Fruit fly (Drosophila melanogaster) whole organism, embryonic: ENCODE data around the gene GNBP2.

ENCODE experiments used
- Bteb2 ChIP-seq: fragments of 200-800 bp; sonication (Bioruptor generic); optimal IDR thresholded peaks from 2 replicates; lab custom pipeline; 2016; ENCODE audit warnings: missing biosample characterization, missing genetic modification characterization
- C15 ChIP-seq: fragments of 200-800 bp; sonication (Bioruptor generic); IDR thresholded peaks from 3 replicates; pipeline ENCODE4 v1.3.6; 2022; ENCODE audit warnings: missing biosample characterization, missing genetic modification characterization
- CG10366 ChIP-seq: fragments of 200-800 bp; sonication (Bioruptor generic); IDR thresholded peaks from 2 replicates; pipeline ENCODE4 v1.3.6; 2022; ENCODE audit warnings: missing biosample characterization, missing genetic modification characterization
- CG13894 ChIP-seq: fragments of 200-800 bp; sonication (Bioruptor generic); optimal IDR thresholded peaks from 3 replicates; lab custom pipeline; 2018; ENCODE audit warnings: missing biosample characterization, mild to moderate bottlenecking, missing genetic modification characterization, moderate library complexity
- CG30431 ChIP-seq: fragments of 200-800 bp; sonication (Bioruptor generic); optimal IDR thresholded peaks from 2 replicates; lab custom pipeline; 2017; ENCODE audit warnings: missing biosample characterization, missing genetic modification characterization
- CG4730 ChIP-seq: fragments of 200-800 bp; sonication (Bioruptor generic); IDR thresholded peaks from 2 replicates; pipeline ENCODE4 v1.3.6; 2022; ENCODE audit warnings: missing biosample characterization, missing genetic modification characterization
- CG6683 ChIP-seq: fragments of 200-800 bp; sonication (Bioruptor generic); optimal IDR thresholded peaks from 2 replicates; lab custom pipeline; 2017; ENCODE audit warnings: missing biosample characterization, mild to moderate bottlenecking, missing genetic modification characterization, missing genetic modification reagents
- CG8388 ChIP-seq: fragments of 200-800 bp; sonication (Bioruptor generic); optimal IDR thresholded peaks from 2 replicates; lab custom pipeline; 2019; ENCODE audit warnings: missing biosample characterization, mild to moderate bottlenecking, missing genetic modification characterization, moderate library complexity
- Dll ChIP-seq: fragments of 200-800 bp; sonication (Bioruptor generic); IDR thresholded peaks from 4 replicates; pipeline ENCODE4 v1.3.6; 2022; ENCODE audit warnings: missing biosample characterization, missing genetic modification characterization; ENCODE audit not compliant: partially characterized antibody
- br ChIP-seq: fragments of >200 bp; optimal IDR thresholded peaks from 2 replicates; lab custom pipeline; 2017
- pita ChIP-seq: fragments of 200-800 bp; sonication (Bioruptor generic); optimal IDR thresholded peaks from 2 replicates; lab custom pipeline; 2017; ENCODE audit warnings: missing biosample characterization, mild to moderate bottlenecking, missing genetic modification characterization
- twi ChIP-seq: fragments of 200-800 bp; optimal IDR thresholded peaks from 2 replicates; lab custom pipeline; 2019; ENCODE audit warnings: missing biosample characterization, mild to moderate bottlenecking, missing genetic modification characterization, moderate library complexity
- z ChIP-seq: fragments of 200-800 bp; sonication (Bioruptor generic); IDR thresholded peaks from 3 replicates; pipeline ENCODE4 v1.3.6; 2022; ENCODE audit warnings: missing biosample characterization, missing genetic modification characterization

DNA sequence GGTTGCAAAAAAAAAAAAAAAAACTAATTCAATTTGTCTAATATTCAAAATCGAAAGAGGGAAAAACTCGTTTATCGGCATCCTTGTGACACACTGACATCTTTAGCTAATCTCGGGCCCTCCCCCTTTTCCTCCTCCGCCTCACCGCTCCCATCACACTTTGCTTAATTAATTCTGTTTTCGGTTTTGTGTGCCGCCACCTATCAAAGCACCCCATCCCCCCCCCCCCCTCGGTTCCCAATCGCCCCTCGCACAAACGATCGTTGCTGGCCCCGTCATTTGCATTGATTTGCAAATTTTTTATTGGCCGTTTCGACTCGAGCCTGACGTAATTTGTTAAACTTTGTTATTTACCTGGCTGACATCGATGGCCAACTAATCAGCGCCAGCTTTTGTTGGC is 46.8 kb downstream of the GNBP2 start:
- TF ChIP-seq C15 (no peak), Dll (GFP tag; lab: Robert Waterston, UW) (no peak), pita (GFP tag; lab: Kevin White, UChicago) (no peak), CG10366 (GFP tag; lab: Robert Waterston, UW) (no peak), CG13894 (tag; lab: Kevin White, UChicago) (no peak), CG30431 (GFP tag; lab: Kevin White, UChicago) (no peak), CG6683 (no peak), CG8388 (GFP tag; lab: Kevin White, UChicago) (no peak), z (no peak), twi (no peak), Bteb2 (GFP tag; lab: Kevin White, UChicago) (no peak), br (lab: Kevin White, UChicago) (no peak), CG4730 (GFP tag; lab: Robert Waterston, UW) (no peak)
